Worm (Caenorhabditis elegans) whole organism, L2 larva: ENCODE data around the gene chil-26.
"Not testable (repeated sequence)": the region's sequence is repeated elsewhere in the genome, so short reads cannot be mapped to it uniquely, and the experiment has no call there.

Source experiments
- F13H6.1 ChIP-seq: sonication (generic microtip); optimal IDR thresholded peaks from 2 replicates; lab custom pipeline; 2016; ENCODE audit warnings: missing genetic modification characterization, missing compliant biosample characterization
- aly-2 ChIP-seq: fragments of 150-350 bp; optimal IDR thresholded peaks from 2 replicates; lab custom pipeline; 2014; ENCODE audit warnings: missing biosample characterization, missing genetic modification characterization
- ama-1 ChIP-seq: fragments of 150-350 bp; optimal IDR thresholded peaks from 2 replicates; lab custom pipeline; 2018; ENCODE audit warnings: inconsistent platforms
- ceh-16 ChIP-seq: fragments of 150-350 bp; optimal IDR thresholded peaks from 2 replicates; lab custom pipeline; 2014; ENCODE audit warnings: missing biosample characterization, missing genetic modification characterization
- ceh-82 ChIP-seq: fragments of 150-350 bp; optimal IDR thresholded peaks from 2 replicates; lab custom pipeline; 2014; ENCODE audit warnings: missing biosample characterization, missing genetic modification characterization
- crh-2 ChIP-seq: sonication (generic microtip); optimal IDR thresholded peaks from 2 replicates; lab custom pipeline; 2017; ENCODE audit warnings: missing biosample characterization, missing genetic modification characterization
- egl-27 ChIP-seq: sonication (generic microtip); optimal IDR thresholded peaks from 3 replicates; lab custom pipeline; 2017; ENCODE audit warnings: missing biosample characterization, missing genetic modification reagents, missing genetic modification characterization
- elt-1 ChIP-seq: fragments of 150-350 bp; optimal IDR thresholded peaks from 2 replicates; lab custom pipeline; 2014; ENCODE audit warnings: missing biosample characterization, missing genetic modification characterization
- elt-3 ChIP-seq: sonication (generic microtip); optimal IDR thresholded peaks from 2 replicates; lab custom pipeline; 2017; ENCODE audit warnings: missing biosample characterization, missing genetic modification characterization
- fos-1 ChIP-seq: fragments of 150-350 bp; optimal IDR thresholded peaks from 2 replicates; lab custom pipeline; 2014; ENCODE audit warnings: missing biosample characterization, missing genetic modification characterization
- gmeb-1 ChIP-seq: fragments of 150-350 bp; optimal IDR thresholded peaks from 2 replicates; lab custom pipeline; 2014; ENCODE audit warnings: missing biosample characterization, missing genetic modification characterization
- lin-11 ChIP-seq: fragments of 150-350 bp; sonication (generic microtip); optimal IDR thresholded peaks from 2 replicates; lab custom pipeline; 2014; ENCODE audit warnings: missing biosample characterization, missing genetic modification characterization, inconsistent platforms, mixed read lengths
- lin-13 ChIP-seq: fragments of 150-350 bp; optimal IDR thresholded peaks from 2 replicates; lab custom pipeline; 2014; ENCODE audit warnings: missing biosample characterization, missing genetic modification reagents, missing genetic modification characterization
- mab-5 ChIP-seq: fragments of 150-350 bp; optimal IDR thresholded peaks from 2 replicates; lab custom pipeline; 2014; ENCODE audit warnings: missing biosample characterization, missing genetic modification characterization
- mbf-1 ChIP-seq: sonication (generic microtip); optimal IDR thresholded peaks from 2 replicates; lab custom pipeline; 2017; ENCODE audit warnings: missing biosample characterization, missing genetic modification characterization
- mdl-1 ChIP-seq, 2 experiments: fragments of 150-350 bp in 1 of 2; sonication (generic microtip) in 1 of 2; optimal IDR thresholded peaks; 2 replicates each; lab custom pipeline; 2017; ENCODE audit warnings: missing biosample characterization in 2 of 2, missing genetic modification characterization in 2 of 2
- nhr-10 ChIP-seq: sonication (generic microtip); optimal IDR thresholded peaks from 2 replicates; lab custom pipeline; 2017; ENCODE audit warnings: missing biosample characterization, missing genetic modification characterization
- nhr-12 ChIP-seq: fragments of 150-350 bp; optimal IDR thresholded peaks from 2 replicates; lab custom pipeline; 2014; ENCODE audit warnings: missing biosample characterization, missing genetic modification characterization
- nhr-21 ChIP-seq: fragments of 150-350 bp; optimal IDR thresholded peaks from 2 replicates; lab custom pipeline; 2014; ENCODE audit warnings: missing biosample characterization, missing genetic modification characterization
- nhr-23 ChIP-seq: fragments of 150-350 bp; optimal IDR thresholded peaks from 2 replicates; lab custom pipeline; 2014; ENCODE audit warnings: missing biosample characterization, missing genetic modification reagents, missing genetic modification characterization
- nhr-237 ChIP-seq: fragments of 150-350 bp; optimal IDR thresholded peaks from 2 replicates; lab custom pipeline; 2014; ENCODE audit warnings: missing biosample characterization, missing genetic modification characterization
- nhr-25 ChIP-seq: fragments of 150-350 bp; sonication (generic microtip); optimal IDR thresholded peaks from 3 replicates; lab custom pipeline; 2014; ENCODE audit warnings: missing biosample characterization, missing genetic modification characterization
- nhr-6 ChIP-seq: fragments of 150-350 bp; optimal IDR thresholded peaks from 2 replicates; lab custom pipeline; 2014; ENCODE audit warnings: missing biosample characterization, missing genetic modification characterization
- nhr-77 ChIP-seq: fragments of 150-350 bp; optimal IDR thresholded peaks from 2 replicates; lab custom pipeline; 2014; ENCODE audit warnings: missing biosample characterization, missing genetic modification characterization
- peb-1 ChIP-seq: fragments of 150-350 bp; optimal IDR thresholded peaks from 2 replicates; lab custom pipeline; 2014; ENCODE audit warnings: missing biosample characterization, missing genetic modification characterization
- sem-4 ChIP-seq: fragments of 150-350 bp; optimal IDR thresholded peaks from 2 replicates; lab custom pipeline; 2014; ENCODE audit warnings: missing biosample characterization, missing genetic modification reagents, missing genetic modification characterization
- sma-9 ChIP-seq, 2 experiments: fragments of 150-350 bp in 1 of 2; sonication (generic microtip) in 1 of 2; optimal IDR thresholded peaks; 2 replicates each; lab custom pipeline; 2014 to 2016; ENCODE audit warnings: missing genetic modification characterization in 2 of 2, mild to moderate bottlenecking in 1 of 2, missing biosample characterization in 1 of 2, missing compliant biosample characterization in 1 of 2, missing genetic modification reagents in 1 of 2, moderate library complexity in 1 of 2
- snpc-4 ChIP-seq: fragments of 150-350 bp; optimal IDR thresholded peaks from 2 replicates; lab custom pipeline; 2014; ENCODE audit warnings: missing biosample characterization, missing genetic modification characterization
- unc-39 ChIP-seq: fragments of 150-350 bp; optimal IDR thresholded peaks from 2 replicates; lab custom pipeline; 2014; ENCODE audit warnings: missing biosample characterization, missing genetic modification characterization
- unc-55 ChIP-seq: fragments of 150-350 bp; sonication (generic microtip); optimal IDR thresholded peaks from 3 replicates; lab custom pipeline; 2014; ENCODE audit warnings: missing biosample characterization, missing genetic modification reagents, missing genetic modification characterization
- unc-62 ChIP-seq: fragments of 150-350 bp; optimal IDR thresholded peaks from 2 replicates; lab custom pipeline; 2014; ENCODE audit warnings: missing biosample characterization, missing genetic modification reagents, missing genetic modification characterization
- zag-1 ChIP-seq: fragments of 150-350 bp; optimal IDR thresholded peaks from 2 replicates; lab custom pipeline; 2014; ENCODE audit warnings: missing biosample characterization, missing genetic modification characterization
- ztf-11 ChIP-seq: sonication (generic microtip); optimal IDR thresholded peaks from 2 replicates; lab custom pipeline; 2017; ENCODE audit warnings: missing biosample characterization, missing genetic modification characterization
- ztf-4 ChIP-seq: fragments of 150-350 bp; optimal IDR thresholded peaks from 2 replicates; lab custom pipeline; 2014; ENCODE audit warnings: missing biosample characterization, missing genetic modification characterization

The chil-26 gene

DNA sequence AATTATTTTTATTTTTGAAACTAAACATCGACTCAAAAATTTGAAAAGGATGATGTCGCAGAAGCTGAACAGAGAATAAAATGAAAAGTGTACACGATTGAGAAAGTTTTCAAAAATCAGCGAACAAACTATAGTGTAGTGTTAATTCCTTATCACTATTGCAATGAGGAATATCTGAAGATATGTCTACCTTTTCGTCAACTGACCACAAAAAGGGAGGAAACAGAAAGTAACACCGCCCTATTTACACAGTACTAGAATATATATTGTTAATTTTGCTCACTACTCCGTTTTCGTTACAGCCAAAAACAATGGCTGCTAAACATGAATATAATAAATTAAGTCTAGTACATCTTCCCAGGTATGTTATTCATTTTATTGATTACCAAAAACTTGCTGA, 26.9 kb upstream of the chil-26 start, which contains the start of gene chil-18:
TSS of gene chil-18 (plus strand) at position 301 of the 400 bp plus-strand sequence.
- TF ChIP-seq peb-1 = no peak
- no peak for TF ChIP-seq nhr-21 (tag; lab: Kevin White, UChicago)
- no peak for TF ChIP-seq nhr-10
- TF ChIP-seq nhr-12 = no peak
- TF ChIP-seq elt-3 (tag; lab: Kevin White, UChicago) = no peak
- TF ChIP-seq F13H6.1 (tag; lab: Kevin White, UChicago) = no peak
- TF ChIP-seq nhr-77 = no peak
- TF ChIP-seq nhr-23 (tag; lab: Kevin White, UChicago) = no peak
- TF ChIP-seq crh-2 (tag; lab: Kevin White, UChicago) = no peak
- no peak for TF ChIP-seq nhr-25 (tag; lab: Kevin White, UChicago)

DNA sequence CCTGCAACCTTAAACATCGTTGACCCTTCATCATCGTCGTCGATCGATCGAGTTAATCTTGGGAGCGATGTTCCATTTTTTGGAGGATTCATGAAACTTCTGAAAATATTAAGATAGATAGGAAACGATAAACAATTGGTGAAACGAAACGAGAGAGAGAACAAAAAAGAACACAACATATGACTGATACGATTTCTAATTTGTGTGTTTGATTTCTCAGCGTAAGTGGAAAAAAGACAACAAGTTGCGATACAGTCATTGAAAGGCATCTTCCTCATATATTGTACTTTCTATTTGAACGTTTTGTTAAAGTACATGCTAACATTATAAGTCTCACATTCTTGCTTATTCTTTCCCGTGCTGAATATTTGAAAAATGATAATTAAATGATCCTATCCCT, 22.7 kb upstream of the chil-26 start, which contains the start of gene R09D1.12:
TSS of gene R09D1.12 (minus strand) at position 101 of the 400 bp plus-strand sequence.
- not testable (repeated sequence) for TF ChIP-seq nhr-21, lin-11, gmeb-1 (tag; lab: Kevin White, UChicago)

DNA sequence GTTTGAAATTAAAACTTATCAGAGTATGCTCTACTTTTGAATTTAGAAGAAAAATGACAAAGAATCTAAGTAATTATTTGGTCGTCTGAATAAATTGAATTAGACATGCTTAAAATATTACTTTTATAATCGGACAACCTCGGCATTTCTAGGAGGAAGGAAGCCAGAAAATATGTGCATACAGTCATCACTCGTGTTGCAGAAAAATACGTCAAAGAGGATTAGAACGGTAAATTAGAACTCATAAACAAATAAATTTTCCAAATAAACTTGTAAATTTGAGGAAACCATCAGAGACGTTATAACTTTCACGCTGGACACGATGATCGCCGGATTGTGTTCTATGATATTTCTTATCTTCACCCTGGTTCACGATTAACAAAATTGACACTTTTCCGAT, 20.6 kb upstream of the chil-26 start, which contains the start of gene chil-19:
TSS of gene chil-19 (minus strand) at position 101 of the 400 bp plus-strand sequence.
- TF ChIP-seq lin-13 (GFP tag; lab: Kevin White, UChicago) = no peak
- no peak for TF ChIP-seq sma-9 (GFP tag; optimal IDR thresholded peaks at IDR 0.05; lab: Kevin White, UChicago)
- TF ChIP-seq sma-9 (tag; optimal IDR thresholded peaks at IDR 0.05; lab: Kevin White, UChicago) = no peak
- no peak for TF ChIP-seq mdl-1 (tag; optimal IDR thresholded peaks at IDR 0.05; lab: Kevin White, UChicago)
- no peak for TF ChIP-seq ceh-82 (tag; lab: Kevin White, UChicago)
- TF ChIP-seq peb-1 = no peak
- no peak for TF ChIP-seq gmeb-1 (tag; lab: Kevin White, UChicago)
- TF ChIP-seq fos-1 (tag; lab: Kevin White, UChicago) = no peak
- TF ChIP-seq nhr-77 = no peak
- no peak for TF ChIP-seq elt-3 (tag; lab: Kevin White, UChicago)
- TF ChIP-seq ztf-11 (tag; lab: Kevin White, UChicago) = no peak
- no peak for TF ChIP-seq egl-27 (tag; lab: Kevin White, UChicago)
- TF ChIP-seq unc-62 = no peak
- no peak for TF ChIP-seq ceh-16
- TF ChIP-seq snpc-4 = no peak
- no peak for TF ChIP-seq lin-11 (tag; lab: Kevin White, UChicago)
- TF ChIP-seq ztf-4 (tag; lab: Kevin White, UChicago) = no peak
- no peak for TF ChIP-seq elt-1 (tag; lab: Kevin White, UChicago)
- no peak for TF ChIP-seq mbf-1

DNA sequence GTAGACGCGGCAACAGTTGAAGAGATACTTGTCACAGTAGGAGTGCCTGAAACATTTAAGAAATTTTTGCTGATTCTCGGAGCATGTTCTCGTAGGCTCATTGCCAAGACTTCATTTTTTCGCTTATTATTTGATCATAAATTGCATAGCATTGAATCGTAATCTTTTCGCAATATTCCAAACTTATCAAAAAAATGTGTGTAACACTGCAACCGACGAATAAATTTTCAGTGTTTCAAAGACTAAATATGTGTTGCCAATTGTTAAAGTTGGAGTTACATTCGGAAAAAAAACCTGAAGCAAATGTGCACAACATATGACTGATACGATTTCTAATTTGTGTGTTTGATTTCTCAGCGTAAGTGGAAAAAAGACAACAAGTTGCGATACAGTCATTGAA, 15.4 kb upstream of the chil-26 start, which contains the start of gene R09D1.14:
TSS of gene R09D1.14 (minus strand) at position 101 of the 400 bp plus-strand sequence.
- TF ChIP-seq mab-5 (tag; lab: Kevin White, UChicago); snpc-4; lin-13 (GFP tag; lab: Kevin White, UChicago): not testable (repeated sequence)

DNA sequence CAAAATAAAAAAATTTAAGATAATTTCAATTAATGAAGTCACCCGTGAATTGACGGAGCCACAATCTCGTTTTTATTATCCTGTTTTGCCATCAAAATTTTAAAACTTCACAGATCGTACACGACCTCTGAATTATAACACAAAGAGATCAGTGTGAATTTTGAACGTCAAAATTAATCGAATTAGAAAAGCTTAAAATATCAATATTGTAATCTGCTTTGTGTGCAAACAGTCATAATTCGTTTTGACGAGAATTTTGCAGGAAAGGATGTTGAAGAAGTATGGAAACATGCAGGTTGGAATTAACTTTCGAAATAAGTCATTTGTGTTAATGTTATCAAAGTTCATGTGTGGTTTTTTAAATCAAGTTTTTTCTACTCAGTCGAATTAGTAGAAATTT, 13.0 kb upstream of the chil-26 start, which contains the start of gene chil-21:
TSS of gene chil-21 (minus strand) at position 101 of the 400 bp plus-strand sequence.
- TF ChIP-seq ztf-4, elt-1, fos-1 (tag; lab: Kevin White, UChicago): not testable (repeated sequence)

DNA sequence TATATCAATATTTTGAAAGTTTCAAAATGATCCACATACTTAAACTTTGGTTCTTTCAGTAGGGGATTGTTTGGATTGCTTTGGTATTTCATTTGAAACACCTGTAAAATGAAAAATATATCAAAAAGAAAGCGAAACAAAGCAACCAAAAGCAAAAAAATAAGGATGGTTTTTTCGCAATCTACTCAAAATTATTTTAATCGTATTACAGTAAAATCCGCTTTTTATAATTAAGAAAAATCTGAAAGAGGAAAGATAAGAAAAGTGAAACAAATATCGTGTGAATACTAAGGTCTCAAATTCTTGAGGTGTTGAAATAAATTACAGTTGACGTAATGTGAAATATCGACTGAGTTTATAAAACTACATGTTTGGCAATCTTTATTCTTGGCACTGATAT, 8.8 kb upstream of the chil-26 start, which contains the start of gene chil-22:
TSS of gene chil-22 (minus strand) at position 101 of the 400 bp plus-strand sequence.
- TF ChIP-seq nhr-6 (tag; lab: Kevin White, UChicago) = no peak
- no peak for TF ChIP-seq peb-1
- TF ChIP-seq ama-1 (lab: Kevin White, UChicago) = no peak
- no peak for TF ChIP-seq sem-4 (tag; lab: Kevin White, UChicago)
- no peak for TF ChIP-seq elt-1 (tag; lab: Kevin White, UChicago)
- no peak for TF ChIP-seq gmeb-1 (tag; lab: Kevin White, UChicago)
- TF ChIP-seq nhr-23 (tag; lab: Kevin White, UChicago) = no peak
- TF ChIP-seq unc-39 (tag; lab: Kevin White, UChicago) = no peak
- no peak for TF ChIP-seq nhr-237
- TF ChIP-seq fos-1 (tag; lab: Kevin White, UChicago) = no peak
- no peak for TF ChIP-seq egl-27 (tag; lab: Kevin White, UChicago)
- no peak for TF ChIP-seq ztf-11 (tag; lab: Kevin White, UChicago)
- TF ChIP-seq unc-55 (GFP tag; lab: Kevin White, UChicago) = no peak
- no peak for TF ChIP-seq lin-13 (GFP tag; lab: Kevin White, UChicago)
- no peak for TF ChIP-seq mab-5 (tag; lab: Kevin White, UChicago)
- no peak for TF ChIP-seq aly-2 (tag; lab: Kevin White, UChicago)
- no peak for TF ChIP-seq zag-1 (tag; lab: Kevin White, UChicago)
